Worm (Caenorhabditis elegans): ENCODE results near the gene lips-3.

lips-3 gene

ce11 chrIII:4594762-4595523, 21.4 kb upstream of the lips-3 start:
- TF ChIP-seq hmg-1.1 (GFP tag; IDR thresholded peaks at IDR 0.05) (0 out of 2 replicates have a peak, but pooled peaks have one; percentile 14), unc-62 (GFP tag; optimal IDR thresholded peaks at IDR 0.05 in 1 of 2) (peak in 1 of 2 experiments; percentile 95), unc-62 (tag; optimal IDR thresholded peaks at IDR 0.05) (no peak), hlh-11 (tag; optimal IDR thresholded peaks at IDR 0.05) (no peak)

- peak; percentile 28 for TF ChIP-seq mes-2 (tag; optimal IDR thresholded peaks at IDR 0.05; ENCODE audit: poor library complexity, severe bottlenecking)
- TF ChIP-seq fos-1 (tag; optimal IDR thresholded peaks at IDR 0.05): no peak
- TF ChIP-seq lin-38 (GFP tag; IDR thresholded peaks at IDR 0.05): peak; percentile 33; the same call in 1 of the 2 replicates
- TF ChIP-seq F49E8.2 (tag; optimal IDR thresholded peaks at IDR 0.05; ENCODE audit: borderline replicate concordance): peak; percentile 6
- no peak for TF ChIP-seq F26F4.8 (GFP tag; conservative IDR thresholded peaks at IDR 0.05)
- TF ChIP-seq Y48G9A.11 (GFP tag; IDR thresholded peaks at IDR 0.05): 0 out of 2 replicates have a peak, but pooled peaks have one; percentile 51
These were observed 20.5 kb upstream of the lips-3 start, which contains the start of gene asb-1 for ce11 chrIII:4595771-4596227. Gene asb-1 (minus strand): TSS chrIII:4595821.

- TF ChIP-seq cey-2 (tag; optimal IDR thresholded peaks at IDR 0.05; ENCODE audit: borderline replicate concordance, insufficient read depth) (no peak), mxl-3 (GFP tag; optimal IDR thresholded peaks at IDR 0.05) (peak; percentile 32), zip-2 (tag; optimal IDR thresholded peaks at IDR 0.05) (no peak), nhr-28 (tag; optimal IDR thresholded peaks at IDR 0.05) (peak; percentile 57), dmd-8 (GFP tag; IDR thresholded peaks at IDR 0.05) (no peak), nhr-237 (tag; optimal IDR thresholded peaks at IDR 0.05) (no peak), pqm-1 (tag; optimal IDR thresholded peaks at IDR 0.05) (no peak), daf-16 (GFP tag; optimal IDR thresholded peaks at IDR 0.05) (peak in 1 of 2 experiments; percentile 9), daf-16 (tag; optimal IDR thresholded peaks at IDR 0.05) (no peak), T20F7.1 (GFP tag; optimal IDR thresholded peaks at IDR 0.05) (no peak), hlh-11 (tag; optimal IDR thresholded peaks at IDR 0.05) (peak; percentile 44), nhr-10 (tag; optimal IDR thresholded peaks at IDR 0.05) (no peak), ctbp-1 (GFP tag; IDR thresholded peaks at IDR 0.05) (no peak), unc-62 (GFP tag; optimal IDR thresholded peaks at IDR 0.05 in 1 of 2) (peak in 1 of 2 experiments; percentile 92), unc-62 (tag; optimal IDR thresholded peaks at IDR 0.05) (no peak), hmg-1.1 (GFP tag; IDR thresholded peaks at IDR 0.05) (no peak), mdt-29 (GFP tag; IDR thresholded peaks at IDR 0.05) (no peak), nhr-6 (tag; optimal IDR thresholded peaks at IDR 0.05) (no peak), lsy-2 (tag; optimal IDR thresholded peaks at IDR 0.05) (peak in 1 of 2 experiments; percentile 13), unc-130 (GFP tag; optimal IDR thresholded peaks at IDR 0.05) (no peak), jun-1 (tag; optimal IDR thresholded peaks at IDR 0.05) (no peak), nhr-11 (tag; optimal IDR thresholded peaks at IDR 0.05) (peak; percentile 5), nhr-42 (GFP tag; IDR thresholded peaks at IDR 0.05) (no peak), sdz-12 (GFP tag; optimal IDR thresholded peaks at IDR 0.05) (no peak), madf-9 (GFP tag; conservative IDR thresholded peaks at IDR 0.05) (no peak), aha-1 (tag) (peak; percentile 73), egl-27 (tag; optimal IDR thresholded peaks at IDR 0.05) (no peak)
These were observed 16.1 kb upstream of the lips-3 start, which contains the start of gene mab-21 for ce11 chrIII:4600139-4600762. Gene mab-21 (plus strand): TSS chrIII:4600753.

ce11 chrIII:4601286-4601685, 15.0 kb upstream of the lips-3 start:
- TF ChIP-seq dmd-8 (GFP tag; IDR thresholded peaks at IDR 0.05) (no peak), unc-130 (GFP tag; optimal IDR thresholded peaks at IDR 0.05) (no peak), daf-8 (GFP tag; IDR thresholded peaks at IDR 0.05) (no peak), madf-9 (GFP tag; conservative IDR thresholded peaks at IDR 0.05) (no peak), hlh-11 (tag; optimal IDR thresholded peaks at IDR 0.05) (no peak), fos-1 (tag; optimal IDR thresholded peaks at IDR 0.05) (no peak), tag-97 (GFP tag; IDR thresholded peaks at IDR 0.05) (no peak), egl-43 (GFP tag; IDR thresholded peaks at IDR 0.05) (no peak), daf-12 (tag; optimal IDR thresholded peaks at IDR 0.05) (no peak), aha-1 (tag) (peak; percentile 74), Y75B8A.6 (GFP tag; IDR thresholded peaks at IDR 0.05) (no peak), dmd-9 (GFP tag; IDR thresholded peaks at IDR 0.05) (no peak), F49E8.2 (tag; optimal IDR thresholded peaks at IDR 0.05; ENCODE audit: borderline replicate concordance) (no peak), nhr-111 (GFP tag; optimal IDR thresholded peaks at IDR 0.05) (no peak), unc-62 (GFP tag; optimal IDR thresholded peaks at IDR 0.05 in 1 of 2) (peak in 1 of 2 experiments; percentile 95), unc-62 (tag; optimal IDR thresholded peaks at IDR 0.05) (no peak), nhr-48 (tag; optimal IDR thresholded peaks at IDR 0.05) (no peak), spr-1 (tag; optimal IDR thresholded peaks at IDR 0.05) (no peak)

All from whole organism, L4 larva.